Worm (Caenorhabditis elegans) whole organism, young adult: Measurements from ENCODE around the gene rap-1.

Experiments
- B0035.1 ChIP-seq: sonication (generic microtip); optimal IDR thresholded peaks from 2 replicates; lab custom pipeline; 2016; ENCODE audit warnings: missing genetic modification characterization, mild to moderate bottlenecking, missing compliant biosample characterization, missing genotype, missing genetic modification reagents
- C17E4.6 ChIP-seq: fragments of 200-800 bp; sonication (Bioruptor generic); IDR thresholded peaks from 2 replicates; pipeline ENCODE4 v1.3.6; 2022; ENCODE audit warnings: missing genetic modification reagents, missing genetic modification characterization, missing compliant biosample characterization
- D2030.7 ChIP-seq: fragments of 200-800 bp; sonication (Bioruptor generic); IDR thresholded peaks from 2 replicates; pipeline ENCODE4 v1.3.6; 2022; ENCODE audit warnings: missing genetic modification reagents, missing genetic modification characterization, missing compliant biosample characterization
- F23B12.7 ChIP-seq: sonication (generic microtip); optimal IDR thresholded peaks from 2 replicates; lab custom pipeline; 2017; ENCODE audit warnings: missing genetic modification characterization, mild to moderate bottlenecking, missing compliant biosample characterization, antibody characterized with exemption, moderate library complexity; ENCODE audit not compliant: insufficient read depth
- F33H1.4 ChIP-seq: fragments of 200-800 bp; sonication (Bioruptor generic); IDR thresholded peaks from 2 replicates; pipeline ENCODE4 v1.3.6; 2022; ENCODE audit warnings: missing genetic modification reagents, missing genetic modification characterization, missing compliant biosample characterization
- F49E8.2 ChIP-seq: sonication (generic microtip); optimal IDR thresholded peaks from 3 replicates; lab custom pipeline; 2017; ENCODE audit warnings: missing genetic modification characterization, mild to moderate bottlenecking, missing compliant biosample characterization, antibody characterized with exemption, moderate library complexity; ENCODE audit not compliant: insufficient read depth
- K12H6.12 ChIP-seq: fragments of 200-800 bp; sonication (Bioruptor generic); optimal IDR thresholded peaks from 2 replicates; lab custom pipeline; 2018; ENCODE audit warnings: mild to moderate bottlenecking, missing genetic modification characterization, missing compliant biosample characterization
- Y95B8A.8 ChIP-seq: fragments of 200-800 bp; sonication (Bioruptor generic); IDR thresholded peaks from 2 replicates; pipeline ENCODE4 v1.3.6; 2022; ENCODE audit warnings: missing genetic modification reagents, missing genetic modification characterization, missing compliant biosample characterization
- athp-1 ChIP-seq: sonication (generic microtip); optimal IDR thresholded peaks from 2 replicates; lab custom pipeline; 2017; ENCODE audit warnings: mild to moderate bottlenecking, missing genetic modification characterization, missing compliant biosample characterization
- attf-3 ChIP-seq: fragments of 200-800 bp; sonication (Bioruptor generic); conservative IDR thresholded peaks from 2 replicates; pipeline ENCODE4 v1.3.6; 2022; ENCODE audit warnings: missing genetic modification reagents, missing genetic modification characterization, missing compliant biosample characterization
- attf-6 ChIP-seq: fragments of 200-800 bp; sonication (Bioruptor generic); IDR thresholded peaks from 2 replicates; pipeline ENCODE4 v1.3.6; 2022; ENCODE audit warnings: missing genetic modification reagents, missing genetic modification characterization, missing compliant biosample characterization
- cebp-1 ChIP-seq, 2 experiments: fragments of 200-800 bp in 1 of 2; sonication (Bioruptor generic) in 1 of 2; sonication (generic microtip) in 1 of 2; IDR thresholded peaks in 1 of 2; optimal IDR thresholded peaks in 1 of 2; 2 replicates each; pipeline versions ENCODE4 v1.3.6 to Lab custom; 2017 to 2022; ENCODE audit warnings: missing compliant biosample characterization in 2 of 2, missing genetic modification characterization in 2 of 2, mild to moderate bottlenecking in 1 of 2, missing genetic modification reagents in 1 of 2, moderate library complexity in 1 of 2
- ceh-27 ChIP-seq: fragments of 200-800 bp; sonication (Bioruptor generic); optimal IDR thresholded peaks from 2 replicates; lab custom pipeline; 2018; ENCODE audit warnings: mild to moderate bottlenecking, missing genetic modification characterization, moderate library complexity, missing compliant biosample characterization
- ceh-79 ChIP-seq: sonication (generic microtip); optimal IDR thresholded peaks from 2 replicates; lab custom pipeline; 2017; ENCODE audit warnings: mild to moderate bottlenecking, missing genetic modification characterization, missing compliant biosample characterization
- ceh-91 ChIP-seq: fragments of 200-800 bp; sonication (Bioruptor generic); IDR thresholded peaks from 2 replicates; pipeline ENCODE4 v1.3.6; 2022; ENCODE audit warnings: missing genetic modification reagents, missing genetic modification characterization, missing compliant biosample characterization
- dox-1 ChIP-seq: fragments of 200-800 bp; sonication (Bioruptor generic); IDR thresholded peaks from 2 replicates; pipeline ENCODE4 v1.3.6; 2022; ENCODE audit warnings: missing genetic modification reagents, missing genetic modification characterization, missing compliant biosample characterization
- dpl-1 ChIP-seq: fragments of 150-350 bp; optimal IDR thresholded peaks from 2 replicates; lab custom pipeline; 2014; ENCODE audit warnings: missing biosample characterization, missing genetic modification reagents, missing genetic modification characterization
- hlh-12 ChIP-seq: sonication (generic microtip); optimal IDR thresholded peaks from 2 replicates; lab custom pipeline; 2016; ENCODE audit warnings: missing genetic modification characterization, missing compliant biosample characterization
- hmg-1.2 ChIP-seq: fragments of 200-800 bp; sonication (Bioruptor generic); IDR thresholded peaks from 2 replicates; pipeline ENCODE4 v1.3.6; 2022; ENCODE audit warnings: missing genetic modification reagents, missing genetic modification characterization, missing compliant biosample characterization
- lag-1 ChIP-seq: fragments of 200-800 bp; sonication (Bioruptor generic); IDR thresholded peaks from 2 replicates; pipeline ENCODE4 v1.3.6; 2022; ENCODE audit warnings: missing genetic modification reagents, missing genetic modification characterization, missing compliant biosample characterization
- let-526 ChIP-seq: fragments of 200-800 bp; sonication (Bioruptor generic); IDR thresholded peaks from 2 replicates; pipeline ENCODE4 v1.3.6; 2022; ENCODE audit warnings: missing genetic modification reagents, missing genetic modification characterization, missing compliant biosample characterization
- lin-26 ChIP-seq: fragments of 200-800 bp; sonication (Bioruptor generic); IDR thresholded peaks from 2 replicates; pipeline ENCODE4 v1.3.6; 2022; ENCODE audit warnings: missing genetic modification reagents, missing genetic modification characterization, missing compliant biosample characterization
- lin-35 ChIP-seq, 3 experiments: fragments of 150-350 bp in 2 of 3; sonication (generic microtip) in 1 of 3; optimal IDR thresholded peaks; 2 replicates each; lab custom pipeline; 2014 to 2018; ENCODE audit warnings: missing biosample characterization in 3 of 3, missing genetic modification characterization in 3 of 3, missing genetic modification reagents in 3 of 3
- lir-1 ChIP-seq: fragments of 200-800 bp; sonication (Bioruptor generic); conservative IDR thresholded peaks from 2 replicates; pipeline ENCODE4 v1.3.6; 2022; ENCODE audit warnings: missing genetic modification reagents, missing genetic modification characterization, missing compliant biosample characterization
- madf-6 ChIP-seq: fragments of 200-800 bp; sonication (Bioruptor generic); IDR thresholded peaks from 2 replicates; pipeline ENCODE4 v1.3.6; 2022; ENCODE audit warnings: missing genetic modification reagents, missing genetic modification characterization, missing compliant biosample characterization
- madf-8 ChIP-seq: fragments of 200-800 bp; sonication (Bioruptor generic); conservative IDR thresholded peaks from 2 replicates; pipeline ENCODE4 v1.3.6; 2022; ENCODE audit warnings: missing genetic modification reagents, missing genetic modification characterization, missing compliant biosample characterization
- mcd-1 ChIP-seq: fragments of 200-800 bp; sonication (Bioruptor generic); IDR thresholded peaks from 2 replicates; pipeline ENCODE4 v1.3.6; 2022; ENCODE audit warnings: missing genetic modification reagents, missing genetic modification characterization, missing compliant biosample characterization
- nfya-2 ChIP-seq: fragments of 200-800 bp; sonication (Bioruptor generic); IDR thresholded peaks from 2 replicates; pipeline ENCODE4 v1.3.6; 2022; ENCODE audit warnings: missing genetic modification reagents, missing genetic modification characterization, missing compliant biosample characterization
- nhr-179 ChIP-seq: sonication (generic microtip); optimal IDR thresholded peaks from 2 replicates; lab custom pipeline; 2016; ENCODE audit warnings: mild to moderate bottlenecking, missing genetic modification characterization, missing compliant biosample characterization
- nhr-90 ChIP-seq: sonication (generic microtip); optimal IDR thresholded peaks from 2 replicates; lab custom pipeline; 2016; ENCODE audit warnings: missing genotype, mild to moderate bottlenecking, missing genetic modification characterization, missing compliant biosample characterization
- rcor-1 ChIP-seq: fragments of 200-800 bp; sonication (Bioruptor generic); IDR thresholded peaks from 2 replicates; pipeline ENCODE4 v1.3.6; 2022; ENCODE audit warnings: missing genetic modification reagents, missing genetic modification characterization, missing compliant biosample characterization
- rpc-1 ChIP-seq, 2 experiments: fragments of 150-350 bp in 1 of 2; sonication (generic microtip) in 1 of 2; optimal IDR thresholded peaks; 2 replicates each; lab custom pipeline; 2014 to 2018; ENCODE audit warnings: missing biosample characterization in 1 of 2, missing genetic modification characterization in 1 of 2, missing genetic modification reagents in 1 of 2, missing genotype in 1 of 2
- sdz-38 ChIP-seq: sonication (generic microtip); optimal IDR thresholded peaks from 2 replicates; lab custom pipeline; 2016; ENCODE audit warnings: missing genotype, missing genetic modification characterization, missing compliant biosample characterization
- snpc-3.4 ChIP-seq: sonication (generic microtip); optimal IDR thresholded peaks from 2 replicates; lab custom pipeline; 2017; ENCODE audit warnings: missing genetic modification characterization, mild to moderate bottlenecking, missing compliant biosample characterization, antibody characterized with exemption, moderate library complexity, missing genotype, missing genetic modification reagents
- snpc-4 ChIP-seq, 5 experiments: fragments of 150-350 bp in 1 of 5; sonication (generic microtip) in 4 of 5; optimal IDR thresholded peaks; 2 replicates each; lab custom pipeline; 2014 to 2018; ENCODE audit warnings: missing genetic modification characterization in 5 of 5, missing biosample characterization in 3 of 5, antibody characterized with exemption in 2 of 5, mild to moderate bottlenecking in 2 of 5, missing compliant biosample characterization in 2 of 5, missing genotype in 2 of 5, moderate library complexity in 2 of 5, missing genetic modification reagents in 1 of 5
- somi-1 ChIP-seq: fragments of 200-800 bp; sonication (Bioruptor generic); optimal IDR thresholded peaks from 2 replicates; lab custom pipeline; 2018; ENCODE audit warnings: mild to moderate bottlenecking, missing genetic modification characterization, missing compliant biosample characterization
- tbp1 ChIP-seq: fragments of 200-800 bp; sonication (Bioruptor generic); optimal IDR thresholded peaks from 2 replicates; lab custom pipeline; 2018; ENCODE audit warnings: mild to moderate bottlenecking, missing genetic modification characterization, missing compliant biosample characterization
- tbx-9 ChIP-seq: sonication (generic microtip); optimal IDR thresholded peaks from 2 replicates; lab custom pipeline; 2016; ENCODE audit warnings: borderline replicate concordance, missing genetic modification characterization, inconsistent platforms, missing compliant biosample characterization
- unc-130 ChIP-seq: sonication (generic microtip); optimal IDR thresholded peaks from 2 replicates; lab custom pipeline; 2016; ENCODE audit warnings: missing genetic modification reagents, missing genetic modification characterization, missing compliant biosample characterization
- unc-62 ChIP-seq: fragments of 150-350 bp; optimal IDR thresholded peaks from 2 replicates; lab custom pipeline; 2014; ENCODE audit warnings: missing biosample characterization, missing genetic modification reagents, missing genetic modification characterization
- xnd-1 ChIP-seq: sonication (generic microtip); optimal IDR thresholded peaks from 2 replicates; lab custom pipeline; 2016; ENCODE audit warnings: missing genotype, missing genetic modification reagents, missing genetic modification characterization, missing compliant biosample characterization
- zfh-2 ChIP-seq: fragments of 200-800 bp; sonication (Bioruptor generic); conservative IDR thresholded peaks from 2 replicates; pipeline ENCODE4 v1.3.6; 2022; ENCODE audit warnings: missing genetic modification reagents, missing genetic modification characterization, missing compliant biosample characterization
- ztf-18 ChIP-seq: sonication (generic microtip); optimal IDR thresholded peaks from 2 replicates; lab custom pipeline; 2016; ENCODE audit warnings: missing genotype, mild to moderate bottlenecking, missing genetic modification characterization, missing compliant biosample characterization
- ztf-26 ChIP-seq: sonication (generic microtip); optimal IDR thresholded peaks from 2 replicates; lab custom pipeline; 2017; ENCODE audit warnings: missing genetic modification characterization, missing compliant biosample characterization

The rap-1 gene

ce11 chrIV:8891131-8891530 lies 27.6 kb downstream of the rap-1 start, which contains the start of gene spr-2 (continued):
- TF ChIP-seq ztf-26 (tag; lab: Kevin White, UChicago) = no peak
- peak; percentile 36; the same call in 1 of the 2 replicates for TF ChIP-seq madf-6
- TF ChIP-seq dox-1 (GFP tag; lab: Robert Waterston, UW) = peak; percentile 55
- TF ChIP-seq F23B12.7 (tag; lab: Kevin White, UChicago) = no peak
- no peak for TF ChIP-seq hlh-12
- TF ChIP-seq ceh-27 (GFP tag; lab: Kevin White, UChicago) = peak; percentile 44
- no peak for TF ChIP-seq cebp-1 (GFP tag; IDR thresholded peaks at IDR 0.05; lab: Robert Waterston, UW)
- TF ChIP-seq cebp-1 (tag; optimal IDR thresholded peaks at IDR 0.05; lab: Kevin White, UChicago) = peak; percentile 43
- peak; percentile 92 for TF ChIP-seq ztf-18 (tag; lab: Kevin White, UChicago)
- TF ChIP-seq B0035.1 (tag; lab: Kevin White, UChicago) = no peak
- TF ChIP-seq xnd-1 (tag; lab: Kevin White, UChicago) = no peak
- peak; percentile 54 for TF ChIP-seq K12H6.12 (tag; lab: Kevin White, UChicago)
- TF ChIP-seq mcd-1 (GFP tag; lab: Robert Waterston, UW) = peak; percentile 53; the same call in 1 of the 2 replicates

- peak; percentile 98 for TF ChIP-seq madf-8
- TF ChIP-seq C17E4.6 (GFP tag; lab: Robert Waterston, UW) = 0 out of 2 replicates have a peak, but pooled peaks have one; percentile 14
- TF ChIP-seq lin-26 = no peak
- peak; percentile 65; the same call in 1 of the 2 replicates for TF ChIP-seq rcor-1 (GFP tag; lab: Robert Waterston, UW)
- peak; percentile 83 for TF ChIP-seq dpl-1
- peak; percentile 49 for TF ChIP-seq ztf-18 (tag; lab: Kevin White, UChicago)
- TF ChIP-seq F49E8.2 (tag; lab: Kevin White, UChicago) = peak; percentile 88
- peak; percentile 44 for TF ChIP-seq unc-130 (GFP tag; lab: Kevin White, UChicago)
- TF ChIP-seq somi-1 (GFP tag; lab: Kevin White, UChicago) = no peak
- TF ChIP-seq zfh-2 (GFP tag; lab: Robert Waterston, UW) = no peak
- TF ChIP-seq tbx-9 (tag; lab: Kevin White, UChicago) = no peak
- no peak for TF ChIP-seq nhr-90 (tag; lab: Kevin White, UChicago)
- no peak for TF ChIP-seq attf-6 (GFP tag; lab: Robert Waterston, UW)
- TF ChIP-seq attf-3 (GFP tag; lab: Robert Waterston, UW) = peak; percentile 56; the same call in 1 of the 2 replicates
- TF ChIP-seq K12H6.12 (tag; lab: Kevin White, UChicago) = no peak
- peak in 1 of 3 experiments; percentile 64 for TF ChIP-seq lin-35 (GFP tag; optimal IDR thresholded peaks at IDR 0.05; lab: Kevin White, UChicago)
- TF ChIP-seq madf-6 = peak; percentile 99
- no peak for TF ChIP-seq sdz-38 (tag; lab: Kevin White, UChicago)
- TF ChIP-seq ceh-91 (GFP tag; lab: Robert Waterston, UW) = peak; percentile 91
- TF ChIP-seq Y95B8A.8 (GFP tag; lab: Robert Waterston, UW) = 0 out of 2 replicates have a peak, but pooled peaks have one; percentile 41
- TF ChIP-seq unc-62 = no peak
- peak; percentile 95 for TF ChIP-seq F33H1.4 (GFP tag; lab: Robert Waterston, UW)
- no peak for TF ChIP-seq nfya-2
- no peak for TF ChIP-seq let-526 (GFP tag; lab: Robert Waterston, UW)
- TF ChIP-seq tbp1 (GFP tag; lab: Kevin White, UChicago) = no peak
- TF ChIP-seq rpc-1 (optimal IDR thresholded peaks at IDR 0.05; lab: Kevin White, UChicago) = no peak
- no peak for TF ChIP-seq rpc-1 (tag; optimal IDR thresholded peaks at IDR 0.05; lab: Kevin White, UChicago)
- TF ChIP-seq hmg-1.2 (GFP tag; lab: Robert Waterston, UW) = no peak
- TF ChIP-seq nhr-179 = no peak
- no peak for TF ChIP-seq athp-1 (tag; lab: Kevin White, UChicago)
- TF ChIP-seq lag-1 (GFP tag; lab: Robert Waterston, UW) = no peak
- TF ChIP-seq D2030.7 (GFP tag; lab: Robert Waterston, UW) = peak; percentile 88
- no peak for TF ChIP-seq lir-1 (GFP tag; lab: Robert Waterston, UW)
- no peak for TF ChIP-seq snpc-4 (GFP tag; optimal IDR thresholded peaks at IDR 0.05; lab: Kevin White, UChicago)
- TF ChIP-seq snpc-4 (tag; optimal IDR thresholded peaks at IDR 0.05; lab: Kevin White, UChicago) = peak in 2 of 4 experiments; percentile 10 to 36
- TF ChIP-seq ceh-79 (tag; lab: Kevin White, UChicago) = no peak
- no peak for TF ChIP-seq cebp-1 (GFP tag; IDR thresholded peaks at IDR 0.05; lab: Robert Waterston, UW)
- no peak for TF ChIP-seq cebp-1 (tag; optimal IDR thresholded peaks at IDR 0.05; lab: Kevin White, UChicago)
- peak; percentile 82 for TF ChIP-seq snpc-3.4
These were observed 30.1 kb downstream of the rap-1 start, which contains the start of gene oma-1 for ce11 chrIV:8888525-8889026. oma-1 (plus strand) TSS chrIV:8888976.
